Worm (Caenorhabditis elegans) whole organism, midembryonic: ENCODE results near the gene T19H12.2.

Experiments used
- T22C8.4 ChIP-seq: fragments of 200-800 bp; sonication (Bioruptor generic); IDR thresholded peaks from 2 replicates; pipeline ENCODE4 v1.3.6; 2022; ENCODE audit warnings: missing genetic modification characterization, missing compliant biosample characterization
- cog-1 ChIP-seq: sonication (generic microtip); optimal IDR thresholded peaks from 2 replicates; lab custom pipeline; 2016; ENCODE audit warnings: missing genetic modification characterization, missing compliant biosample characterization
- flt-1 ChIP-seq: fragments of 200-800 bp; sonication (Bioruptor generic); IDR thresholded peaks from 2 replicates; pipeline ENCODE4 v1.3.6; 2022; ENCODE audit warnings: missing genetic modification characterization, missing compliant biosample characterization
- klf-2 ChIP-seq: fragments of 200-800 bp; sonication (Bioruptor generic); conservative IDR thresholded peaks from 2 replicates; pipeline ENCODE4 v1.3.6; 2022; ENCODE audit warnings: missing genetic modification reagents, missing genetic modification characterization, missing compliant biosample characterization
- med-1 ChIP-seq: sonication (generic microtip); optimal IDR thresholded peaks from 2 replicates; lab custom pipeline; 2017; ENCODE audit warnings: missing genetic modification characterization, mild to moderate bottlenecking, missing compliant biosample characterization, antibody characterized with exemption, missing genetic modification reagents; ENCODE audit not compliant: insufficient read depth
- ref-1 ChIP-seq: fragments of 200-800 bp; sonication (Bioruptor generic); conservative IDR thresholded peaks from 2 replicates; pipeline ENCODE4 v1.3.6; 2022; ENCODE audit warnings: missing genetic modification reagents, missing genetic modification characterization, missing compliant biosample characterization
- tab-1 ChIP-seq: fragments of 200-800 bp; sonication (Bioruptor generic); IDR thresholded peaks from 2 replicates; pipeline ENCODE4 v1.3.6; 2022; ENCODE audit warnings: missing genetic modification characterization, missing compliant biosample characterization
- ztf-23 ChIP-seq: fragments of 200-800 bp; sonication (Bioruptor generic); IDR thresholded peaks from 2 replicates; pipeline ENCODE4 v1.3.6; 2022; ENCODE audit warnings: missing genetic modification reagents, missing genetic modification characterization, missing compliant biosample characterization
- ztf-29 ChIP-seq: fragments of 200-800 bp; sonication (Bioruptor generic); IDR thresholded peaks from 2 replicates; pipeline ENCODE4 v1.3.6; 2022; ENCODE audit warnings: missing genetic modification reagents, missing genetic modification characterization, missing compliant biosample characterization

ce11 chrV:4871992-4872391, 18.2 kb upstream of the T19H12.2 start, which contains the start of gene srd-33:
- TF ChIP-seq tab-1 (GFP tag; lab: Robert Waterston, UW) (no peak), flt-1 (no peak), klf-2 (GFP tag; lab: Robert Waterston, UW) (no peak), ztf-29 (no peak), ref-1 (GFP tag; lab: Robert Waterston, UW) (no peak), ztf-23 (GFP tag; lab: Robert Waterston, UW) (no peak), T22C8.4 (no peak), med-1 (GFP tag; lab: Kevin White, UChicago) (no peak), cog-1 (tag; lab: Kevin White, UChicago) (no peak)
